Worm (Caenorhabditis elegans) whole organism, late embryonic: ENCODE results near the gene K08F11.1.
A peak's percentile ranks its signal among the peaks of the same experiment; 100 is the strongest.
"Not testable (repeated sequence)": the region's sequence is repeated elsewhere in the genome, so short reads cannot be mapped to it uniquely, and the experiment has no call there.

Experiments used
- ama-1 ChIP-seq: fragments of 150-350 bp; optimal IDR thresholded peaks from 2 replicates; lab custom pipeline; 2014
- ceh-31 ChIP-seq: sonication (generic microtip); optimal IDR thresholded peaks from 2 replicates; lab custom pipeline; 2016; ENCODE audit warnings: missing genetic modification characterization, missing compliant biosample characterization
- fkh-10 ChIP-seq: fragments of 150-350 bp; optimal IDR thresholded peaks from 2 replicates; lab custom pipeline; 2014; ENCODE audit warnings: missing biosample characterization, missing genetic modification reagents, missing genetic modification characterization
- hlh-30 ChIP-seq: sonication (generic microtip); optimal IDR thresholded peaks from 2 replicates; lab custom pipeline; 2017; ENCODE audit warnings: antibody characterized with exemption, missing genetic modification characterization, missing compliant biosample characterization; ENCODE audit not compliant: insufficient read depth
- pag-3 ChIP-seq: sonication (generic microtip); optimal IDR thresholded peaks from 2 replicates; lab custom pipeline; 2016; ENCODE audit warnings: missing compliant biosample characterization, missing genetic modification characterization, borderline replicate concordance
- pha-4 ChIP-seq: fragments of 150-350 bp; optimal IDR thresholded peaks from 2 replicates; lab custom pipeline; 2018; ENCODE audit warnings: missing biosample characterization, missing genetic modification reagents, missing genetic modification characterization

DNA sequence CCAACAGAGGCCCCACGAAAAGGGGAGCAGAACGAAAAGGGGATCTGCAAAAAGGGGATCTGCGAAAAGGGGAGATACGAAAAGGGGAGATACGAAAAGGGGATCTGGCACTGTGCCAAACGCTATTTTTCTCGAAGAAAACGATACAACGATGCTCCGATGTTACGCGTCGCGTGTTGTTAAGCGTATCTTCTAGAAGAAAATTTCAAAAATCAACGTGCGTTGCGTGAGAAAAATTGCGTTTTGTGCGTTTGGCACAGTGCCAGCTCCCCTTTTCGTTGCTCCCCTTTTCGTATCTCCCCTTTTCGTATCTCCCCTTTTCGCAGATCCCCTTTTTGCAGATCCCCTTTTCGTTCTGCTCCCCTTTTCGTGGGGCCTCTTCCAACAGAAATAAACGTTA, 22.6 kb upstream of the K08F11.1 start:
- TF ChIP-seq fkh-10 (GFP tag; lab: Kevin White, UChicago); pag-3 (tag; lab: Kevin White, UChicago); ama-1; pha-4 (tag; lab: Kevin White, UChicago); hlh-30: not testable (repeated sequence)
- TF ChIP-seq ceh-31 (tag; lab: Kevin White, UChicago), result peak; percentile 86
